Worm (Caenorhabditis elegans) whole organism, late embryonic: Measurements from ENCODE around the gene F44A2.3.

Experiments used
- C08G9.2 ChIP-seq: sonication (generic microtip); optimal IDR thresholded peaks from 2 replicates; lab custom pipeline; 2016; ENCODE audit warnings: mild to moderate bottlenecking, missing genetic modification characterization, moderate library complexity, missing compliant biosample characterization
- K09A11.1 ChIP-seq: sonication (generic microtip); optimal IDR thresholded peaks from 2 replicates; lab custom pipeline; 2017; ENCODE audit warnings: antibody characterized with exemption, mild to moderate bottlenecking, missing genetic modification characterization, missing compliant biosample characterization; ENCODE audit not compliant: insufficient read depth
- ceh-14 ChIP-seq: sonication (generic microtip); optimal IDR thresholded peaks from 2 replicates; lab custom pipeline; 2016; ENCODE audit warnings: missing genotype, missing genetic modification characterization, missing compliant biosample characterization
- ceh-19 ChIP-seq: fragments of 200-800 bp; sonication (Bioruptor generic); optimal IDR thresholded peaks from 2 replicates; lab custom pipeline; 2018; ENCODE audit warnings: mild to moderate bottlenecking, missing genetic modification characterization, missing compliant biosample characterization
- ceh-2 ChIP-seq: sonication (generic microtip); optimal IDR thresholded peaks from 2 replicates; lab custom pipeline; 2016; ENCODE audit warnings: missing genotype, missing genetic modification characterization, missing compliant biosample characterization
- ceh-30 ChIP-seq: fragments of 150-350 bp; optimal IDR thresholded peaks from 2 replicates; lab custom pipeline; 2014; ENCODE audit warnings: missing biosample characterization, missing genetic modification characterization
- ceh-31 ChIP-seq: sonication (generic microtip); optimal IDR thresholded peaks from 2 replicates; lab custom pipeline; 2016; ENCODE audit warnings: missing genetic modification characterization, missing compliant biosample characterization
- ceh-45 ChIP-seq: fragments of 200-800 bp; sonication (Bioruptor generic); IDR thresholded peaks from 2 replicates; pipeline ENCODE4 v1.3.6; 2022; ENCODE audit warnings: missing genetic modification reagents, missing genetic modification characterization, missing compliant biosample characterization
- ceh-48 ChIP-seq: sonication (generic microtip); optimal IDR thresholded peaks from 2 replicates; lab custom pipeline; 2016; ENCODE audit warnings: missing genetic modification characterization, inconsistent platforms, missing compliant biosample characterization
- ceh-6 ChIP-seq: fragments of 200-800 bp; sonication (Bioruptor generic); optimal IDR thresholded peaks from 2 replicates; lab custom pipeline; 2018; ENCODE audit warnings: mild to moderate bottlenecking, missing genetic modification characterization, missing compliant biosample characterization
- dve-1 ChIP-seq: sonication (generic microtip); optimal IDR thresholded peaks from 2 replicates; lab custom pipeline; 2017; ENCODE audit warnings: antibody characterized with exemption, mild to moderate bottlenecking, missing genetic modification characterization, missing compliant biosample characterization
- elt-4 ChIP-seq: sonication (generic microtip); optimal IDR thresholded peaks from 2 replicates; lab custom pipeline; 2016; ENCODE audit warnings: missing genetic modification characterization, missing compliant biosample characterization
- eyg-1 ChIP-seq: sonication (generic microtip); optimal IDR thresholded peaks from 2 replicates; lab custom pipeline; 2016; ENCODE audit warnings: missing genotype, missing genetic modification characterization, missing compliant biosample characterization
- gmeb-2 ChIP-seq: sonication (generic microtip); optimal IDR thresholded peaks from 2 replicates; lab custom pipeline; 2016; ENCODE audit warnings: missing genetic modification characterization, inconsistent platforms, missing compliant biosample characterization
- hlh-15 ChIP-seq: sonication (generic microtip); optimal IDR thresholded peaks from 2 replicates; lab custom pipeline; 2016; ENCODE audit warnings: missing genetic modification characterization, missing compliant biosample characterization
- hlh-6 ChIP-seq: sonication (generic microtip); optimal IDR thresholded peaks from 2 replicates; lab custom pipeline; 2016; ENCODE audit warnings: missing genotype, missing genetic modification characterization, missing compliant biosample characterization
- hlh-8 ChIP-seq: sonication (generic microtip); optimal IDR thresholded peaks from 2 replicates; lab custom pipeline; 2016; ENCODE audit warnings: missing genotype, missing genetic modification characterization, missing compliant biosample characterization
- lin-11 ChIP-seq: fragments of 200-800 bp; sonication (Bioruptor generic); optimal IDR thresholded peaks from 2 replicates; lab custom pipeline; 2018; ENCODE audit warnings: mild to moderate bottlenecking, missing genetic modification characterization, missing compliant biosample characterization
- nfya-1 ChIP-seq: sonication (generic microtip); optimal IDR thresholded peaks from 2 replicates; lab custom pipeline; 2017; ENCODE audit warnings: missing genetic modification characterization, mild to moderate bottlenecking, missing compliant biosample characterization, antibody characterized with exemption, moderate library complexity
- pag-3 ChIP-seq: sonication (generic microtip); optimal IDR thresholded peaks from 2 replicates; lab custom pipeline; 2016; ENCODE audit warnings: missing compliant biosample characterization, missing genetic modification characterization, borderline replicate concordance
- pat-9 ChIP-seq: fragments of 200-800 bp; sonication (Bioruptor generic); optimal IDR thresholded peaks from 2 replicates; lab custom pipeline; 2018; ENCODE audit warnings: mild to moderate bottlenecking, missing genetic modification characterization, moderate library complexity, missing compliant biosample characterization
- pax-1 ChIP-seq: fragments of 150-350 bp; optimal IDR thresholded peaks from 2 replicates; lab custom pipeline; 2014; ENCODE audit warnings: missing biosample characterization, missing genetic modification characterization
- pha-2 ChIP-seq: sonication (generic microtip); optimal IDR thresholded peaks from 2 replicates; lab custom pipeline; 2017; ENCODE audit warnings: mild to moderate bottlenecking, missing genetic modification characterization, missing compliant biosample characterization
- pqm-1 ChIP-seq: sonication (generic microtip); optimal IDR thresholded peaks from 2 replicates; lab custom pipeline; 2016; ENCODE audit warnings: missing genetic modification characterization, missing compliant biosample characterization
- pros-1 ChIP-seq: fragments of 150-350 bp; optimal IDR thresholded peaks from 2 replicates; lab custom pipeline; 2014; ENCODE audit warnings: missing biosample characterization, missing genetic modification reagents, missing genetic modification characterization
- ref-2 ChIP-seq: sonication (generic microtip); optimal IDR thresholded peaks from 2 replicates; lab custom pipeline; 2016; ENCODE audit warnings: missing genetic modification characterization, missing compliant biosample characterization
- rnt-1 ChIP-seq: sonication (generic microtip); optimal IDR thresholded peaks from 2 replicates; lab custom pipeline; 2016; ENCODE audit warnings: missing genetic modification characterization, missing compliant biosample characterization
- sdc-2 ChIP-seq: sonication (generic microtip); optimal IDR thresholded peaks from 2 replicates; lab custom pipeline; 2016; ENCODE audit warnings: missing genotype, missing genetic modification characterization, missing compliant biosample characterization
- syd-9 ChIP-seq: sonication (generic microtip); optimal IDR thresholded peaks from 2 replicates; lab custom pipeline; 2016; ENCODE audit warnings: mild to moderate bottlenecking, missing genetic modification characterization, moderate library complexity, missing compliant biosample characterization
- tbx-2 ChIP-seq: sonication (generic microtip); optimal IDR thresholded peaks from 2 replicates; lab custom pipeline; 2016; ENCODE audit warnings: missing genetic modification characterization, missing compliant biosample characterization
- ztf-16 ChIP-seq: sonication (generic microtip); optimal IDR thresholded peaks from 2 replicates; lab custom pipeline; 2017; ENCODE audit warnings: missing genetic modification characterization, missing compliant biosample characterization

Gene F44A2.3

DNA sequence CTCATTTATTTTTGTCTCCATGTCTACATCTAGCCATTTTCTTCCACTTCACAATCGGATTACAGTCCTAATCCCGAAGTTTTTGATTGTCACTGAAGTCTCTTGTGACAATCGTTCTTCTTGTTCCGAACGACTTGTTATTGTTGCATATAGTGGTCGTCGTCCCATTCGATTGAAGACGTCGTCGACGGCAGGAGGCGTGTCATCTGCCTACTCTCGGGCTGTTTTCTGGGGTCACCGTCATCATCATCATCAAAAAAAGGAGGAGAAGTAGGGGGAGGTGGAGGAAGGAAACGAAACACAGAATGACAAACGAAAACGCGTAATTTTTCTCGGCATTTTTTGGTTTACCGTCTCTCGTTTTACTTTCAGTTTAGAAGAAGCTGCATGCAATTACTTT, at the start of gene F44A2.3:
Gene F44A2.3 (plus strand): TSS at position 301 of the 400 bp plus-strand sequence.
- TF ChIP-seq ceh-48 (tag; lab: Kevin White, UChicago) (no peak), pros-1 (no peak), pag-3 (tag; lab: Kevin White, UChicago) (no peak), C08G9.2 (no peak), ztf-16 (tag; lab: Kevin White, UChicago) (no peak), tbx-2 (tag; lab: Kevin White, UChicago) (no peak), hlh-15 (no peak), ceh-19 (no peak), rnt-1 (tag; lab: Kevin White, UChicago) (no peak)

DNA sequence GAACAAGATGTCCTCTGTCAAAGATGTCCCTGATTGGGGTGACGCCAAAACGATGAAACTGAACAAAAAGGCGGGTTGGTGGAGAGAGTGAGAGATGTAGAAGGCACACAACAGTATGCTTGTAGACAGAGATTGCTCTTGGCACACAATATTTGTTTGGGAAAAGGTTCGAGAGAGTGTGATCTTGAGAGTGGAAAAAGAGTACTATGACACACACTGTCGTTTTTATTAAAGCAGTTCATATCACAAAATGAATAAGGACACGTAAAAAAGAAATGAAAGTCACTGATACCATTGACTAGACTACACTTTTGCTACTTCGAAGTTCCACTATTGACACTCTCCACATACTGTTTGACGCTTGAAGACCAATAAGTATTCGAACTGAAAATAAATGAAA, 49.7 kb upstream of the F44A2.3 start:
- TF ChIP-seq eyg-1 (tag; lab: Kevin White, UChicago), result no peak

DNA sequence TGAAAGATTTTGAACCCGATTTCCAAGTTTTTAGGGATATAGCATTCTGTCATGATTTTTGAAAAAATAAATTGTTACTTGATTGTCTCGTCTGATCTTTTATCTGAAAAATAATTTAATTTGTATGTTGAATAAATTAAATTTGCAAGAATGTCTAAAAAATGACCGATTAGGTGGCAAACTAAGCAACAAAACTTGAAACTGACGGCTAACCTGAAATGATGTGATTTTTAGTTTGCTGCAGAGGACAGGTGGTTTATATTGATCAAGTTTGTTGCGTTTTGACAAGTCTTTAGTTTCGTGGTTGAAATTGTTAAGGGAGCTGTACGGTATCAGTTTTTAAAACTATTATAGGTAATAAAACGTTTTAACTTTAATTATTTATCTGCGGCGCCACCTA, 47.7 kb upstream of the F44A2.3 start, which contains the start of gene F07C3.16:
Gene F07C3.16 (minus strand): TSS at position 101 of the 400 bp plus-strand sequence.
- TF ChIP-seq syd-9 (tag; lab: Kevin White, UChicago) (no peak), ceh-14 (tag; lab: Kevin White, UChicago) (no peak), ceh-2 (tag; lab: Kevin White, UChicago) (no peak), pag-3 (tag; lab: Kevin White, UChicago) (no peak), rnt-1 (tag; lab: Kevin White, UChicago) (no peak), ceh-6 (GFP tag; lab: Kevin White, UChicago) (no peak), ceh-45 (GFP tag; lab: Robert Waterston, UW) (no peak), lin-11 (tag; lab: Kevin White, UChicago) (no peak), pqm-1 (no peak), ceh-30 (tag; lab: Kevin White, UChicago) (no peak), K09A11.1 (tag; lab: Kevin White, UChicago) (no peak)

DNA sequence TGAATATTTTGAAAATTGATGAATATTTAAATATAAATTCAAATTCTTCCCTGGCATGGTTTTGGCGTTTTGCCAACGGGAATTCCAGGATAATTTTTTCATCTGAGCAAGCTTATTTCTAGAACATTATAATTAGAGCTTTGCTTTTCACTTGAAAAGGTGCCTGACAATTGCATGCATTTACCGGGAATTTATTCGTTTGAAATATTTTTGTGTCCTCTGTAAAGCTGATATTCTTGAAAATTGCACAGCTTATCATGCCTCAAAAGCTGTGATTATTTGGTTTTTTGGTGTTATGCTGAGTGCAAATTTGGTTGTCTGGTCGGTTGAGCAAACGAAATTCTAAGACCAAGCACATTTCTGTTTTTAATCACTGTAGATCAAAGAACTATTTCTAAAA, 44.8 kb upstream of the F44A2.3 start:
- no peak for TF ChIP-seq nfya-1 (tag; lab: Kevin White, UChicago)
- no peak for TF ChIP-seq gmeb-2
- TF ChIP-seq ref-2 (tag; lab: Kevin White, UChicago), result no peak
- no peak for TF ChIP-seq elt-4 (tag; lab: Kevin White, UChicago)
- TF ChIP-seq lin-11 (tag; lab: Kevin White, UChicago), result no peak
- no peak for TF ChIP-seq hlh-8 (tag; lab: Kevin White, UChicago)

DNA sequence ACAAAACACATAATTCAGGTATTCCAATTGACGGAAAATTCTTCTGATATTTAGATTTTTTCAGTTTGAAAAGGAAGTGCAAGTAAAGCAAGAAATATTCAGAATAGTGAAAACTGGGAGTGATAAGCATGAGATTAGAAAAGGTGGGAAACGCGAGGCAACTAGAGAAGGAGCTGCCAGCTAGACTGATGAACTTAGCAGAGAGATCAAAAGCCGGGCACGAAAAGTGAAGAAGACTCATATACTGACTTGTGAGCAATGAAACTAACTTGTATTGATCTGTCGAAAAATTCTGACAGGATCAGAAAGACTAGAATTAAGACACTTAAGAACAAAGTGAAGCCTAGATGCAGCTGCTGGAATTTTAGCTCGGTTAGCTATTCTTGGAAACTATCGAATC, 43.7 kb upstream of the F44A2.3 start, which contains the start of gene nhr-36:
Gene nhr-36 (minus strand): TSS at position 101 of the 400 bp plus-strand sequence.
- no peak for TF ChIP-seq ceh-19
- TF ChIP-seq lin-11 (tag; lab: Kevin White, UChicago), result no peak
- no peak for TF ChIP-seq pat-9 (tag; lab: Kevin White, UChicago)
- no peak for TF ChIP-seq eyg-1 (tag; lab: Kevin White, UChicago)
- TF ChIP-seq sdc-2, result no peak
- TF ChIP-seq ceh-14 (tag; lab: Kevin White, UChicago), result no peak
- TF ChIP-seq ceh-31, result no peak
- no peak for TF ChIP-seq hlh-6 (tag; lab: Kevin White, UChicago)
- TF ChIP-seq dve-1 (tag; lab: Kevin White, UChicago), result no peak
- TF ChIP-seq pha-2 (tag; lab: Kevin White, UChicago), result no peak
- no peak for TF ChIP-seq ceh-48 (tag; lab: Kevin White, UChicago)

DNA sequence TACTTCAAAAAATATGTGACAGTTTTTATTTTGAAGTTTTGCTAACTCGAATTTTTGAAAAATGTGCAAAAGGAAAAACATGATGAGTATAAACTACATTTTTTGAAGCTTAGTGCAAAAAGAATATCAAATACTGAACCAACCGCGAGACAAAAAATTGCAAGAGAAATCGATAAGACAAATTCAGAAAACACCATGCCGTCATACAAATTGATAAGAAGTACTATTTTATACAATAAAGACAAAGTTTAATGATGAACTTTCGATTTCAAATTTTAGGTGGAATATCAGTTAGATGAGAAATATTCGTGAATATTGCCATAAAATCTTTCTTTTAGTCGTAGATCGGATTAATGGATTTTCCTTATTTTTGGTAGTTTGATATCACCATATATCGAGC, 42.5 kb upstream of the F44A2.3 start:
- no peak for TF ChIP-seq ceh-6 (GFP tag; lab: Kevin White, UChicago)
- TF ChIP-seq nfya-1 (tag; lab: Kevin White, UChicago), result no peak
- no peak for TF ChIP-seq elt-4 (tag; lab: Kevin White, UChicago)
- TF ChIP-seq hlh-8 (tag; lab: Kevin White, UChicago), result no peak
- no peak for TF ChIP-seq eyg-1 (tag; lab: Kevin White, UChicago)
- TF ChIP-seq pax-1, result no peak
- TF ChIP-seq ceh-2 (tag; lab: Kevin White, UChicago), result no peak
